Fruit fly (Drosophila melanogaster) whole organism, embryonic: ENCODE measurements around the gene Orct2.

ENCODE experiments used
- Blimp-1 ChIP-seq: fragments of 200-800 bp; sonication (Bioruptor generic); optimal IDR thresholded peaks from 3 replicates; lab custom pipeline; 2018; ENCODE audit warnings: missing biosample characterization, missing genetic modification characterization, mild to moderate bottlenecking, moderate library complexity, missing genetic modification reagents
- CG10462 ChIP-seq: fragments of 200-800 bp; sonication (Bioruptor generic); optimal IDR thresholded peaks from 2 replicates; lab custom pipeline; 2016; ENCODE audit warnings: missing biosample characterization, missing genetic modification characterization
- CG10543 ChIP-seq: fragments of 200-800 bp; sonication (Bioruptor generic); optimal IDR thresholded peaks from 3 replicates; lab custom pipeline; 2017; ENCODE audit warnings: missing biosample characterization, mild to moderate bottlenecking, missing genetic modification characterization, moderate library complexity
- CG11093 ChIP-seq: fragments of 200-800 bp; sonication (Bioruptor generic); IDR thresholded peaks from 3 replicates; pipeline ENCODE4 v1.3.6; 2022; ENCODE audit warnings: missing biosample characterization, missing genetic modification characterization
- CG11695 ChIP-seq: fragments of 200-800 bp; sonication (Bioruptor generic); IDR thresholded peaks from 3 replicates; pipeline ENCODE4 v1.3.6; 2022; ENCODE audit warnings: missing biosample characterization, missing genetic modification characterization
- CG12071 ChIP-seq: fragments of 200-800 bp; sonication (Bioruptor generic); optimal IDR thresholded peaks from 3 replicates; lab custom pipeline; 2018; ENCODE audit warnings: missing biosample characterization, mild to moderate bottlenecking, missing genetic modification characterization
- CG12155 ChIP-seq: fragments of 200-800 bp; sonication (Bioruptor generic); optimal IDR thresholded peaks from 3 replicates; lab custom pipeline; 2016; ENCODE audit warnings: missing biosample characterization, missing genetic modification characterization
- CG12769 ChIP-seq: fragments of 200-800 bp; sonication (Bioruptor generic); optimal IDR thresholded peaks from 2 replicates; lab custom pipeline; 2019; ENCODE audit warnings: missing biosample characterization, mild to moderate bottlenecking, missing genetic modification characterization, moderate library complexity
- CG14667 ChIP-seq: fragments of 200-800 bp; sonication (Bioruptor generic); IDR thresholded peaks from 2 replicates; pipeline ENCODE4 v1.3.6; 2022; ENCODE audit warnings: missing biosample characterization, missing genetic modification characterization
- CG14710 ChIP-seq: fragments of 200-800 bp; sonication (Bioruptor generic); optimal IDR thresholded peaks from 3 replicates; lab custom pipeline; 2019; ENCODE audit warnings: missing biosample characterization, mild to moderate bottlenecking, missing genetic modification characterization, moderate library complexity
- CG15073 ChIP-seq: fragments of 200-800 bp; sonication (Bioruptor generic); optimal IDR thresholded peaks from 2 replicates; lab custom pipeline; 2016; ENCODE audit warnings: missing biosample characterization, missing genetic modification characterization
- CG1603 ChIP-seq: fragments of 200-800 bp; sonication (Bioruptor generic); optimal IDR thresholded peaks from 2 replicates; lab custom pipeline; 2019; ENCODE audit warnings: missing biosample characterization, mild to moderate bottlenecking, missing genetic modification characterization, moderate library complexity
- CG2199 ChIP-seq: fragments of 200-800 bp; sonication (Bioruptor generic); IDR thresholded peaks from 3 replicates; pipeline ENCODE4 v1.3.6; 2022; ENCODE audit warnings: missing biosample characterization, missing genetic modification characterization
- CG31365 ChIP-seq: fragments of 200-800 bp; sonication (Bioruptor generic); optimal IDR thresholded peaks from 2 replicates; lab custom pipeline; 2018; ENCODE audit warnings: missing biosample characterization, mild to moderate bottlenecking, missing genetic modification characterization
- CG32772 ChIP-seq: fragments of 200-800 bp; sonication (Bioruptor generic); IDR thresholded peaks from 2 replicates; pipeline ENCODE4 v1.3.6; 2022; ENCODE audit warnings: missing biosample characterization, missing genetic modification characterization
- CG6654 ChIP-seq: fragments of 200-800 bp; sonication (Bioruptor generic); optimal IDR thresholded peaks from 2 replicates; lab custom pipeline; 2017; ENCODE audit warnings: missing biosample characterization, mild to moderate bottlenecking, missing genetic modification characterization
- CG6791 ChIP-seq: fragments of 200-800 bp; sonication (Bioruptor generic); IDR thresholded peaks from 3 replicates; pipeline ENCODE4 v1.3.6; 2022; ENCODE audit warnings: missing biosample characterization, missing genetic modification characterization; ENCODE audit not compliant: partially characterized antibody
- CG6854 ChIP-seq: fragments of 200-800 bp; sonication (Bioruptor generic); optimal IDR thresholded peaks from 3 replicates; lab custom pipeline; 2017; ENCODE audit warnings: missing biosample characterization, mild to moderate bottlenecking, missing genetic modification characterization
- CG7556 ChIP-seq: fragments of 200-800 bp; sonication (Bioruptor generic); optimal IDR thresholded peaks from 2 replicates; lab custom pipeline; 2017; ENCODE audit warnings: missing biosample characterization, mild to moderate bottlenecking, missing genetic modification characterization
- CG9876 ChIP-seq: fragments of 200-800 bp; sonication (Bioruptor generic); optimal IDR thresholded peaks from 2 replicates; lab custom pipeline; 2016; ENCODE audit warnings: missing biosample characterization, missing genetic modification characterization
- Deaf1 ChIP-seq: fragments of 200-800 bp; optimal IDR thresholded peaks from 3 replicates; lab custom pipeline; 2019; ENCODE audit warnings: missing biosample characterization, mild to moderate bottlenecking, missing genetic modification characterization, moderate library complexity
- Dip2 ChIP-seq: fragments of 200-800 bp; sonication (Bioruptor generic); IDR thresholded peaks from 2 replicates; pipeline ENCODE4 v1.3.6; 2022; ENCODE audit warnings: missing biosample characterization, missing genetic modification characterization
- Fer3 ChIP-seq: fragments of 200-800 bp; sonication (Bioruptor generic); optimal IDR thresholded peaks from 2 replicates; lab custom pipeline; 2018; ENCODE audit warnings: missing biosample characterization, mild to moderate bottlenecking, missing genetic modification characterization, moderate library complexity
- Hr51 ChIP-seq, 2 experiments: fragments of 200-800 bp; sonication (Bioruptor generic); optimal IDR thresholded peaks; 2 replicates in 1 of 2; 3 replicates in 1 of 2; lab custom pipeline; 2016 to 2018; ENCODE audit warnings: missing biosample characterization in 2 of 2, missing genetic modification characterization in 2 of 2, mild to moderate bottlenecking in 1 of 2, moderate library complexity in 1 of 2
- Lpt ChIP-seq: fragments of >200 bp; optimal IDR thresholded peaks from 2 replicates; lab custom pipeline; 2018; ENCODE audit warnings: missing biosample characterization, missing genetic modification characterization
- Max ChIP-seq: fragments of 200-800 bp; sonication (Bioruptor generic); optimal IDR thresholded peaks from 2 replicates; lab custom pipeline; 2016; ENCODE audit warnings: missing biosample characterization, mild to moderate bottlenecking, missing genetic modification characterization
- Oaz ChIP-seq: fragments of 200-800 bp; sonication (Bioruptor generic); IDR thresholded peaks from 2 replicates; pipeline ENCODE4 v1.3.6; 2022; ENCODE audit warnings: missing biosample characterization, missing genetic modification characterization
- Six4 ChIP-seq: fragments of 200-800 bp; sonication (Bioruptor generic); optimal IDR thresholded peaks from 2 replicates; lab custom pipeline; 2016; ENCODE audit warnings: missing biosample characterization, missing genetic modification characterization
- Spps ChIP-seq: fragments of 200-800 bp; sonication (Bioruptor generic); optimal IDR thresholded peaks from 2 replicates; lab custom pipeline; 2018; ENCODE audit warnings: missing biosample characterization, mild to moderate bottlenecking, missing genetic modification characterization
- Tbp ChIP-seq: fragments of >200 bp; optimal IDR thresholded peaks from 2 replicates; lab custom pipeline; 2018; ENCODE audit warnings: missing biosample characterization, missing genetic modification characterization
- YL-1 ChIP-seq: fragments of 200-800 bp; sonication (Bioruptor generic); optimal IDR thresholded peaks from 3 replicates; lab custom pipeline; 2017; ENCODE audit warnings: missing biosample characterization, mild to moderate bottlenecking, missing genetic modification characterization
- al ChIP-seq: fragments of 200-800 bp; sonication (Bioruptor generic); IDR thresholded peaks from 2 replicates; pipeline ENCODE4 v1.3.6; 2022; ENCODE audit warnings: missing biosample characterization, missing genetic modification characterization
- amos ChIP-seq: fragments of 200-800 bp; sonication (Bioruptor generic); IDR thresholded peaks from 2 replicates; pipeline ENCODE4 v1.3.6; 2022; ENCODE audit warnings: missing biosample characterization, missing genetic modification characterization; ENCODE audit not compliant: partially characterized antibody
- cad ChIP-seq: fragments of >200 bp; optimal IDR thresholded peaks from 2 replicates; lab custom pipeline; 2017; ENCODE audit warnings: missing biosample characterization, missing genetic modification characterization
- caup ChIP-seq: fragments of 200-800 bp; sonication (Bioruptor generic); optimal IDR thresholded peaks from 3 replicates; lab custom pipeline; 2017; ENCODE audit warnings: missing biosample characterization, mild to moderate bottlenecking, missing genetic modification characterization, moderate library complexity; ENCODE audit not compliant: severe bottlenecking
- dati ChIP-seq: fragments of 200-800 bp; sonication (Bioruptor generic); IDR thresholded peaks from 2 replicates; pipeline ENCODE4 v1.3.6; 2022; ENCODE audit warnings: missing biosample characterization, missing genetic modification characterization
- eyg ChIP-seq: fragments of 200-800 bp; sonication (Bioruptor generic); optimal IDR thresholded peaks from 3 replicates; lab custom pipeline; 2016; ENCODE audit warnings: missing biosample characterization, missing genetic modification characterization
- grn ChIP-seq: fragments of 200-800 bp; sonication (Bioruptor generic); optimal IDR thresholded peaks from 3 replicates; lab custom pipeline; 2017; ENCODE audit warnings: missing biosample characterization, missing genetic modification characterization
- lab ChIP-seq: fragments of 200-800 bp; sonication (Bioruptor generic); optimal IDR thresholded peaks from 3 replicates; lab custom pipeline; 2017; ENCODE audit warnings: missing biosample characterization, missing genetic modification characterization, mild to moderate bottlenecking, moderate library complexity, missing genetic modification reagents
- sc ChIP-seq, 3 experiments: fragments of >200 bp in 2 of 3; fragments of 200-800 bp in 1 of 3; sonication (Bioruptor generic) in 1 of 3; optimal IDR thresholded peaks; 2 replicates in 2 of 3; 3 replicates in 1 of 3; lab custom pipeline; 2017; ENCODE audit warnings: mild to moderate bottlenecking in 1 of 3, missing biosample characterization in 1 of 3, missing genetic modification characterization in 1 of 3, missing genetic modification reagents in 1 of 3
- sd ChIP-seq: fragments of 200-800 bp; sonication (Bioruptor generic); optimal IDR thresholded peaks from 3 replicates; lab custom pipeline; 2018; ENCODE audit warnings: missing biosample characterization, mild to moderate bottlenecking, missing genetic modification characterization, moderate library complexity
- so ChIP-seq: fragments of 200-800 bp; sonication (Bioruptor generic); IDR thresholded peaks from 3 replicates; pipeline ENCODE4 v1.3.6; 2022; ENCODE audit warnings: missing biosample characterization, missing genetic modification characterization
- sob ChIP-seq: fragments of 200-800 bp; sonication (Bioruptor generic); IDR thresholded peaks from 2 replicates; pipeline ENCODE4 v1.3.6; 2022; ENCODE audit warnings: missing biosample characterization, missing genetic modification characterization
- sug ChIP-seq: fragments of 200-800 bp; optimal IDR thresholded peaks from 2 replicates; lab custom pipeline; 2019; ENCODE audit warnings: missing biosample characterization, mild to moderate bottlenecking, missing genetic modification characterization, moderate library complexity
- toy ChIP-seq: fragments of 200-800 bp; sonication (Bioruptor generic); IDR thresholded peaks from 2 replicates; pipeline ENCODE4 v1.3.6; 2022; ENCODE audit warnings: missing biosample characterization, missing genetic modification characterization
- wek ChIP-seq: fragments of 200-800 bp; sonication (Bioruptor generic); optimal IDR thresholded peaks from 3 replicates; lab custom pipeline; 2018; ENCODE audit warnings: missing biosample characterization, mild to moderate bottlenecking, missing genetic modification characterization, moderate library complexity
- zen2 ChIP-seq: fragments of 200-800 bp; sonication (Bioruptor generic); IDR thresholded peaks from 3 replicates; pipeline ENCODE4 v1.3.6; 2022; ENCODE audit warnings: missing biosample characterization, missing genetic modification characterization; ENCODE audit not compliant: partially characterized antibody
- zfh1 ChIP-seq: fragments of 200-800 bp; sonication (Bioruptor generic); IDR thresholded peaks from 3 replicates; pipeline ENCODE4 v1.3.6; 2022; ENCODE audit warnings: missing biosample characterization, missing genetic modification characterization
- zfh2 ChIP-seq: fragments of 200-800 bp; sonication (Bioruptor generic); optimal IDR thresholded peaks from 2 replicates; lab custom pipeline; 2016; ENCODE audit warnings: missing biosample characterization, missing genetic modification characterization

The Orct2 gene

dm6 chr3R:24282567-24283324 is 9.9 kb downstream of the Orct2 start:
- TF ChIP-seq Lpt (GFP tag; lab: Kevin White, UChicago), result no peak
- TF ChIP-seq CG1603 (tag; lab: Kevin White, UChicago), result no peak
- TF ChIP-seq CG11695 (GFP tag; lab: Robert Waterston, UW), result no peak
- no peak for TF ChIP-seq lab (GFP tag; lab: Kevin White, UChicago)
- no peak for TF ChIP-seq Spps (tag; lab: Kevin White, UChicago)
- peak; percentile 15 for TF ChIP-seq grn
- TF ChIP-seq Deaf1 (tag; lab: Kevin White, UChicago), result peak; percentile 58
- TF ChIP-seq CG9876, result no peak
- TF ChIP-seq zfh1 (GFP tag; lab: Robert Waterston, UW), result 0 out of 3 replicates have a peak, but pooled peaks have one; percentile 27
- TF ChIP-seq dati (GFP tag; lab: Robert Waterston, UW), result no peak
- TF ChIP-seq eyg, result no peak
- TF ChIP-seq CG14710 (tag; lab: Kevin White, UChicago), result no peak
- no peak for TF ChIP-seq sc (optimal IDR thresholded peaks at IDR 0.05; lab: Kevin White, UChicago)
- no peak for TF ChIP-seq sc (GFP tag; optimal IDR thresholded peaks at IDR 0.05; lab: Kevin White, UChicago)
- TF ChIP-seq amos, result no peak; the same call in 1 of the 2 replicates
- no peak for TF ChIP-seq al (GFP tag; lab: Robert Waterston, UW)
- no peak for TF ChIP-seq sob (GFP tag; lab: Robert Waterston, UW)
- TF ChIP-seq CG14667, result no peak
- TF ChIP-seq Blimp-1, result no peak
- TF ChIP-seq caup (GFP tag; lab: Kevin White, UChicago), result no peak
- TF ChIP-seq Hr51 (GFP tag; optimal IDR thresholded peaks at IDR 0.05; lab: Kevin White, UChicago), result no peak
- no peak for TF ChIP-seq Max (GFP tag; lab: Kevin White, UChicago)
- no peak for TF ChIP-seq CG7556 (GFP tag; lab: Kevin White, UChicago)
- no peak for TF ChIP-seq CG32772 (GFP tag; lab: Robert Waterston, UW)
- TF ChIP-seq CG12155 (GFP tag; lab: Kevin White, UChicago), result no peak
- no peak for TF ChIP-seq Six4 (GFP tag; lab: Kevin White, UChicago)
- no peak for TF ChIP-seq CG10543 (GFP tag; lab: Kevin White, UChicago)
- no peak for TF ChIP-seq zfh2 (GFP tag; lab: Kevin White, UChicago)
- TF ChIP-seq CG12071 (GFP tag; lab: Kevin White, UChicago), result no peak
- peak; percentile 22 for TF ChIP-seq sug (tag; lab: Kevin White, UChicago)
- no peak for TF ChIP-seq toy (GFP tag; lab: Robert Waterston, UW)
- TF ChIP-seq CG6654 (GFP tag; lab: Kevin White, UChicago), result no peak
- no peak for TF ChIP-seq CG6791
- TF ChIP-seq CG6854, result no peak
- TF ChIP-seq CG15073 (GFP tag; lab: Kevin White, UChicago), result no peak
- TF ChIP-seq CG11093 (GFP tag; lab: Robert Waterston, UW), result no peak
- no peak for TF ChIP-seq CG31365 (tag; lab: Kevin White, UChicago)
- TF ChIP-seq CG2199 (GFP tag; lab: Robert Waterston, UW), result peak; percentile 96
- TF ChIP-seq Oaz (GFP tag; lab: Robert Waterston, UW), result no peak
- peak; percentile 42; the same call in 2 of the 3 replicates for TF ChIP-seq so
- TF ChIP-seq Fer3 (tag; lab: Kevin White, UChicago), result no peak
- TF ChIP-seq CG12769 (tag; lab: Kevin White, UChicago), result peak; percentile 78
- TF ChIP-seq CG10462 (GFP tag; lab: Kevin White, UChicago), result no peak
- TF ChIP-seq cad (GFP tag; lab: Kevin White, UChicago), result no peak
- TF ChIP-seq YL-1 (GFP tag; lab: Kevin White, UChicago), result no peak
- no peak for TF ChIP-seq zen2 (GFP tag; lab: Robert Waterston, UW)
- no peak for TF ChIP-seq wek (GFP tag; lab: Kevin White, UChicago)
- TF ChIP-seq Tbp (GFP tag; lab: Kevin White, UChicago), result no peak
- no peak for TF ChIP-seq Dip2 (GFP tag; lab: Robert Waterston, UW)
- peak; percentile 48 for TF ChIP-seq sd (tag; lab: Kevin White, UChicago)
